Worm (Caenorhabditis elegans) whole organism, late embryonic: ENCODE data around the gene K09C8.8.

ENCODE experiments used
- T23F11.4 ChIP-seq: fragments of 200-800 bp; sonication (Bioruptor generic); optimal IDR thresholded peaks from 2 replicates; lab custom pipeline; 2018; ENCODE audit warnings: mild to moderate bottlenecking, missing genetic modification characterization, missing compliant biosample characterization
- ahr-1 ChIP-seq: sonication (generic microtip); optimal IDR thresholded peaks from 2 replicates; lab custom pipeline; 2016; ENCODE audit warnings: missing genetic modification characterization, missing compliant biosample characterization
- ama-1 ChIP-seq: fragments of 150-350 bp; optimal IDR thresholded peaks from 2 replicates; lab custom pipeline; 2014
- ceh-30 ChIP-seq: fragments of 150-350 bp; optimal IDR thresholded peaks from 2 replicates; lab custom pipeline; 2014; ENCODE audit warnings: missing biosample characterization, missing genetic modification characterization
- ceh-45 ChIP-seq: fragments of 200-800 bp; sonication (Bioruptor generic); IDR thresholded peaks from 2 replicates; pipeline ENCODE4 v1.3.6; 2022; ENCODE audit warnings: missing genetic modification reagents, missing genetic modification characterization, missing compliant biosample characterization
- dmd-4 ChIP-seq: sonication (generic microtip); optimal IDR thresholded peaks from 2 replicates; lab custom pipeline; 2016; ENCODE audit warnings: borderline replicate concordance, missing genetic modification characterization, missing compliant biosample characterization
- dve-1 ChIP-seq: sonication (generic microtip); optimal IDR thresholded peaks from 2 replicates; lab custom pipeline; 2017; ENCODE audit warnings: antibody characterized with exemption, mild to moderate bottlenecking, missing genetic modification characterization, missing compliant biosample characterization
- fkh-10 ChIP-seq: fragments of 150-350 bp; optimal IDR thresholded peaks from 2 replicates; lab custom pipeline; 2014; ENCODE audit warnings: missing biosample characterization, missing genetic modification reagents, missing genetic modification characterization
- mec-3 ChIP-seq: sonication (generic microtip); optimal IDR thresholded peaks from 2 replicates; lab custom pipeline; 2016; ENCODE audit warnings: borderline replicate concordance, missing genetic modification characterization, missing compliant biosample characterization
- pha-2 ChIP-seq: sonication (generic microtip); optimal IDR thresholded peaks from 2 replicates; lab custom pipeline; 2017; ENCODE audit warnings: mild to moderate bottlenecking, missing genetic modification characterization, missing compliant biosample characterization
- pha-4 ChIP-seq: fragments of 150-350 bp; optimal IDR thresholded peaks from 2 replicates; lab custom pipeline; 2018; ENCODE audit warnings: missing biosample characterization, missing genetic modification reagents, missing genetic modification characterization
- rnt-1 ChIP-seq: sonication (generic microtip); optimal IDR thresholded peaks from 2 replicates; lab custom pipeline; 2016; ENCODE audit warnings: missing genetic modification characterization, missing compliant biosample characterization
- tbx-7 ChIP-seq: sonication (generic microtip); optimal IDR thresholded peaks from 2 replicates; lab custom pipeline; 2016; ENCODE audit warnings: missing genotype, missing genetic modification characterization, missing compliant biosample characterization
- unc-86 ChIP-seq: sonication (generic microtip); optimal IDR thresholded peaks from 2 replicates; lab custom pipeline; 2016; ENCODE audit warnings: missing genetic modification characterization, missing compliant biosample characterization

- TF ChIP-seq mec-3 (tag; lab: Kevin White, UChicago) (no peak), dve-1 (tag; lab: Kevin White, UChicago) (no peak), ahr-1 (no peak), pha-2 (tag; lab: Kevin White, UChicago) (no peak), dmd-4 (tag; lab: Kevin White, UChicago) (no peak), T23F11.4 (GFP tag; lab: Kevin White, UChicago) (no peak), ceh-45 (GFP tag; lab: Robert Waterston, UW) (no peak), pha-4 (tag; lab: Kevin White, UChicago) (no peak), ceh-30 (tag; lab: Kevin White, UChicago) (no peak), fkh-10 (GFP tag; lab: Kevin White, UChicago) (no peak), ama-1 (lab: Kevin White, UChicago) (no peak), tbx-7 (no peak), unc-86 (tag; lab: Kevin White, UChicago) (no peak), rnt-1 (no peak)
Measured at ce11 chrX:10982051-10982450, 11.3 kb downstream of the K09C8.8 start, which contains the start of gene ver-4.
